Fruit fly (Drosophila melanogaster) whole organism, wandering third instar larva: ENCODE measurements around the gene CG10341.

Source experiments
- Dfd ChIP-seq: fragments of >200 bp; optimal IDR thresholded peaks from 2 replicates; lab custom pipeline; 2017; ENCODE audit warnings: missing biosample characterization, missing genetic modification characterization
- GATAd ChIP-seq: sonication (Bioruptor generic); optimal IDR thresholded peaks from 2 replicates; lab custom pipeline; 2016; ENCODE audit warnings: missing biosample characterization, missing genetic modification characterization
- Hnf4 ChIP-seq: fragments of 200-800 bp; sonication (Bioruptor generic); optimal IDR thresholded peaks from 2 replicates; lab custom pipeline; 2016; ENCODE audit warnings: missing biosample characterization, mild to moderate bottlenecking, missing genetic modification characterization
- OdsH ChIP-seq: fragments of 200-800 bp; sonication (Bioruptor generic); optimal IDR thresholded peaks from 2 replicates; lab custom pipeline; 2016; ENCODE audit warnings: missing biosample characterization, mild to moderate bottlenecking, missing genetic modification characterization
- Rel ChIP-seq, 2 experiments: fragments of 200-800 bp; sonication (Bioruptor generic) in 1 of 2; optimal IDR thresholded peaks; 2 replicates in 1 of 2; 3 replicates in 1 of 2; lab custom pipeline; 2016 to 2019; ENCODE audit warnings: mild to moderate bottlenecking in 2 of 2, missing biosample characterization in 2 of 2, missing genetic modification characterization in 2 of 2, moderate library complexity in 1 of 2
- lola ChIP-seq: fragments of >200 bp; optimal IDR thresholded peaks from 2 replicates; lab custom pipeline; 2017; ENCODE audit warnings: missing biosample characterization, missing genetic modification characterization
- sv ChIP-seq: fragments of 200-800 bp; sonication (Bioruptor generic); optimal IDR thresholded peaks from 3 replicates; lab custom pipeline; 2016; ENCODE audit warnings: missing biosample characterization, missing genetic modification characterization
- woc ChIP-seq: sonication (Bioruptor generic); optimal IDR thresholded peaks from 2 replicates; lab custom pipeline; 2016; ENCODE audit warnings: missing biosample characterization, mild to moderate bottlenecking, missing genetic modification characterization

- TF ChIP-seq Hnf4 (GFP tag; lab: Kevin White, UChicago) = no peak
- TF ChIP-seq lola (GFP tag; lab: Kevin White, UChicago) = no peak
- TF ChIP-seq sv (GFP tag; lab: Kevin White, UChicago) = no peak
- no peak for TF ChIP-seq GATAd (GFP tag; lab: Kevin White, UChicago)
- TF ChIP-seq woc (GFP tag; lab: Kevin White, UChicago) = no peak
- no peak for TF ChIP-seq OdsH (GFP tag; lab: Kevin White, UChicago)
- TF ChIP-seq Rel (GFP tag; optimal IDR thresholded peaks at IDR 0.05; lab: Kevin White, UChicago) = no peak
- no peak for TF ChIP-seq Rel (tag; optimal IDR thresholded peaks at IDR 0.05; lab: Kevin White, UChicago)
- no peak for TF ChIP-seq Dfd (GFP tag; lab: Kevin White, UChicago)
Observed at dm6 chr2L:18713686-18714085, 15.2 kb downstream of the CG10341 start, which contains the start of gene Irk3.
